Worm (Caenorhabditis elegans) whole organism, young adult: ENCODE data around the gene far-5.

Experiments used
- ccch-3 ChIP-seq: fragments of 200-800 bp; sonication (Bioruptor generic); optimal IDR thresholded peaks from 2 replicates; lab custom pipeline; 2018; ENCODE audit warnings: mild to moderate bottlenecking, missing genetic modification characterization, missing compliant biosample characterization
- madf-6 ChIP-seq: fragments of 200-800 bp; sonication (Bioruptor generic); IDR thresholded peaks from 2 replicates; pipeline ENCODE4 v1.3.6; 2022; ENCODE audit warnings: missing genetic modification reagents, missing genetic modification characterization, missing compliant biosample characterization
- sdz-38 ChIP-seq: sonication (generic microtip); optimal IDR thresholded peaks from 2 replicates; lab custom pipeline; 2016; ENCODE audit warnings: missing genotype, missing genetic modification characterization, missing compliant biosample characterization
- snpc-3.4 ChIP-seq: sonication (generic microtip); optimal IDR thresholded peaks from 2 replicates; lab custom pipeline; 2017; ENCODE audit warnings: missing genetic modification characterization, mild to moderate bottlenecking, missing compliant biosample characterization, antibody characterized with exemption, moderate library complexity, missing genotype, missing genetic modification reagents
- ztf-26 ChIP-seq: sonication (generic microtip); optimal IDR thresholded peaks from 2 replicates; lab custom pipeline; 2017; ENCODE audit warnings: missing genetic modification characterization, missing compliant biosample characterization

- TF ChIP-seq ccch-3 (GFP tag; lab: Kevin White, UChicago) (no peak), sdz-38 (tag; lab: Kevin White, UChicago) (no peak), snpc-3.4 (tag; lab: Kevin White, UChicago) (no peak), madf-6 (GFP tag; lab: Robert Waterston, UW) (no peak), ztf-26 (tag; lab: Kevin White, UChicago) (no peak)
These were observed 41.7 kb upstream of the far-5 start, which contains the start of gene eif-3.K for ce11 chrV:12953702-12954101.
